Worm (Caenorhabditis elegans): ENCODE data around the gene B0334.13.

DNA sequence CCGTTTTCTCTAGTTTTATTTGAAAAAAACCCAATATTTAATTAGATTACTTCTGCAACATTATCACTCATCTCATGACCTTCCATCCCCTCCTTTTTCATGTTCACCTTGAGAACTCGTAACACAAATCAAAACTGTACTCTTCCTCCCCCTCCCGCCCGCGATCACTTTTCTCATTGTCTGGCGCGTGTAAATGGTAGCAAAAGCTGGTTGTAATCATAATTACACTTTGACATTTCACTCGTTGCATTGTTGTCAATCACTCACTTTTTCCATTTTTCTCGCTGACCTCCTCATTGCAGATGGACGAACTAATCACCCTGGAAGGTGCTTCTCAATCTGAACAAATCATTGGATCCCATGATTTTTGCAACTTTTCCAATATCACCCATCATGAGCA, 22.3 kb downstream of the B0334.13 start, which contains the start of gene npr-41:
- no peak for TF ChIP-seq ceh-13 (GFP tag; optimal IDR thresholded peaks at IDR 0.05)
- no peak for TF ChIP-seq ets-7 (tag; optimal IDR thresholded peaks at IDR 0.05)
- no peak for TF ChIP-seq ceh-36 (tag; optimal IDR thresholded peaks at IDR 0.05)
- TF ChIP-seq tra-4 (tag; optimal IDR thresholded peaks at IDR 0.05) = no peak
- TF ChIP-seq aly-1 (tag; optimal IDR thresholded peaks at IDR 0.05) = no peak
- TF ChIP-seq scrt-1 (GFP tag; IDR thresholded peaks at IDR 0.05) = no peak
- TF ChIP-seq pes-1 (GFP tag; IDR thresholded peaks at IDR 0.05) = no peak
- TF ChIP-seq hnd-1 (tag; optimal IDR thresholded peaks at IDR 0.05) = no peak
- TF ChIP-seq ama-1 (optimal IDR thresholded peaks at IDR 0.05) = no peak
- TF ChIP-seq flt-1 (GFP tag; IDR thresholded peaks at IDR 0.05) = no peak
- no peak for TF ChIP-seq F13C5.2 (tag; optimal IDR thresholded peaks at IDR 0.05)
- no peak for TF ChIP-seq hmg-4 (GFP tag; optimal IDR thresholded peaks at IDR 0.05)
- no peak for TF ChIP-seq tbx-11 (GFP tag; IDR thresholded peaks at IDR 0.05)
- TF ChIP-seq hmbx-1 (tag; optimal IDR thresholded peaks at IDR 0.05) = no peak
